Fruit fly (Drosophila melanogaster) whole organism: Measurements from ENCODE around the gene Hasp.

ENCODE experiments used
- CG8478 ChIP-seq: fragments of >200 bp; optimal IDR thresholded peaks from 2 replicates; lab custom pipeline; 2018; ENCODE audit warnings: inconsistent platforms
- Dll ChIP-seq: fragments of >200 bp; optimal IDR thresholded peaks from 2 replicates; lab custom pipeline; 2017
- EcR ChIP-seq, 2 experiments: fragments of >200 bp; optimal IDR thresholded peaks; 2 replicates each; lab custom pipeline; 2017; ENCODE audit warnings: missing biosample characterization in 2 of 2, missing genetic modification characterization in 2 of 2, missing genetic modification reagents in 2 of 2
- pan ChIP-seq: fragments of >200 bp; optimal IDR thresholded peaks from 2 replicates; lab custom pipeline; 2017
- usp ChIP-seq: fragments of >200 bp; optimal IDR thresholded peaks from 2 replicates; lab custom pipeline; 2017; ENCODE audit warnings: missing biosample characterization, missing genetic modification characterization, mixed read lengths

dm6 chr2L:19565233-19565898, 48.4 kb upstream of the Hasp start, which contains the start of gene CG13077:
- TF ChIP-seq EcR (GFP tag; optimal IDR thresholded peaks at IDR 0.05; lab: Kevin White, UChicago), result no peak
- TF ChIP-seq usp, result no peak
- TF ChIP-seq CG8478 (lab: Kevin White, UChicago), result no peak
- TF ChIP-seq pan (lab: Kevin White, UChicago), result no peak
- TF ChIP-seq Dll (lab: Kevin White, UChicago), result no peak
